Worm (Caenorhabditis elegans): ENCODE data around the gene B0507.5.
A peak's percentile ranks its signal among the peaks of the same experiment; 100 is the strongest.

The B0507.5 gene

DNA sequence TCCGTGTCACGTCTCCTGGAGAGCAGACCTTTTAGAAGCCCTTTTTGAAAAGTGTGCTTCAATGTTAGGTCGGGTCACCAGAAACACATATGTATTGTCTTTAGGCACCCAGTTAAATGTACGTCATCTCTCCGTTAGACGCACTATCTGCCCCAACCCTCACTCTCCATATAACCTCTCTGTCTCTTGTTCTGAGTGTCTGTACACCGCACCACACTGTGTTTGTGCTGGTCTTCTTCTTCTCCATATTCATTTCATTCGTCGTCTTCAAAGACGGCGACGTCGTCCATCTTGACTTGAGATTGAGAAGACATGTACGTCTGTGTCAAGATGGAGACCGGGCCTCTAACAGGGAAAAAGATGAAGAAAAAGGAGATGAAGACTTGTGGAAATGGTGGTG is 28.6 kb downstream of the B0507.5 start:
- TF ChIP-seq ceh-16 (tag; optimal IDR thresholded peaks at IDR 0.05) (no peak), pha-4 (tag; optimal IDR thresholded peaks at IDR 0.05) (peak; percentile 6)

DNA sequence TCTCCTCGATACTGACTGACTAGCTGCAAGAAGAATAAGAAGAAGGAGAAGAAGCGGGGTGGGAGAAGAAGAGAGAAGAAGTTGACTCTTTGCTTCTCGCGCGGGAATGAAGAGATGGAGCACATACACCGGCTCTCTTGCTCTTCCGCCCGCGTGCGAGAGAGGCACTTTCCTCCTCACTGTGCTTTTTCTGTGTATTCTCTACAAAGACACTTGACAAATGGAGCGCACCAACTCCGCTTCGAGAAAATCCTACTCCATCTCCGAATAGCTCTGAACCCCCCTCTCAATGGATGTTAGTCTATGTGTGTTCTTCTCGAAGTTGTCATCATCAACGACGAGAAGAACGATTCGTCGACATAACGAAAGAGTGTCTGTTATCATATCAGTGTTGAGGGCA is 31.0 kb downstream of the B0507.5 start:
- TF ChIP-seq unc-39 (tag; optimal IDR thresholded peaks at IDR 0.05), result no peak
- TF ChIP-seq elt-2 (tag; optimal IDR thresholded peaks at IDR 0.05), result peak; percentile 34
- TF ChIP-seq ztf-4 (tag; optimal IDR thresholded peaks at IDR 0.05), result no peak
- peak; percentile 46 for TF ChIP-seq pha-4 (tag; optimal IDR thresholded peaks at IDR 0.05)
- TF ChIP-seq nhr-77 (tag; optimal IDR thresholded peaks at IDR 0.05), result no peak
- TF ChIP-seq aly-2 (tag; optimal IDR thresholded peaks at IDR 0.05), result no peak
- TF ChIP-seq egl-5 (tag; optimal IDR thresholded peaks at IDR 0.05), result no peak
- TF ChIP-seq elt-3 (tag; optimal IDR thresholded peaks at IDR 0.05), result no peak
- TF ChIP-seq nhr-11 (tag; optimal IDR thresholded peaks at IDR 0.05), result no peak
- TF ChIP-seq ama-1 (optimal IDR thresholded peaks at IDR 0.05), result no peak
- TF ChIP-seq fkh-10 (GFP tag; optimal IDR thresholded peaks at IDR 0.05), result no peak
- TF ChIP-seq nhr-12 (tag; optimal IDR thresholded peaks at IDR 0.05), result no peak
- TF ChIP-seq R02D3.7 (tag; optimal IDR thresholded peaks at IDR 0.05), result no peak
- no peak for TF ChIP-seq nhr-23 (tag; optimal IDR thresholded peaks at IDR 0.05)

ce11 chrV:8785526-8785925 is 32.0 kb downstream of the B0507.5 start:
- TF ChIP-seq ZK546.5 (tag; optimal IDR thresholded peaks at IDR 0.05) (no peak), nhr-76 (tag; optimal IDR thresholded peaks at IDR 0.05) (no peak), egl-5 (tag; optimal IDR thresholded peaks at IDR 0.05) (no peak), hmg-11 (tag; optimal IDR thresholded peaks at IDR 0.05) (peak; percentile 51), nhr-11 (tag; optimal IDR thresholded peaks at IDR 0.05) (no peak), elt-2 (tag; optimal IDR thresholded peaks at IDR 0.05) (peak; percentile 52), snpc-4 (tag; optimal IDR thresholded peaks at IDR 0.05) (no peak), unc-39 (tag; optimal IDR thresholded peaks at IDR 0.05) (no peak), skn-1 (tag; optimal IDR thresholded peaks at IDR 0.05) (no peak), elt-3 (tag; optimal IDR thresholded peaks at IDR 0.05) (no peak), zag-1 (tag; optimal IDR thresholded peaks at IDR 0.05) (no peak), ztf-11 (tag; optimal IDR thresholded peaks at IDR 0.05) (no peak), nhr-237 (tag; optimal IDR thresholded peaks at IDR 0.05) (no peak), daf-12 (tag; optimal IDR thresholded peaks at IDR 0.05) (no peak), elt-1 (tag; optimal IDR thresholded peaks at IDR 0.05) (no peak), nhr-28 (tag; optimal IDR thresholded peaks at IDR 0.05) (no peak), unc-62 (GFP tag; optimal IDR thresholded peaks at IDR 0.05) (no peak), ztf-4 (tag; optimal IDR thresholded peaks at IDR 0.05) (no peak), R02D3.7 (tag; optimal IDR thresholded peaks at IDR 0.05) (no peak), nhr-23 (tag; optimal IDR thresholded peaks at IDR 0.05) (no peak), fkh-10 (GFP tag; optimal IDR thresholded peaks at IDR 0.05) (no peak), nhr-25 (tag; optimal IDR thresholded peaks at IDR 0.05) (no peak), nfya-1 (tag; optimal IDR thresholded peaks at IDR 0.05; ENCODE audit: insufficient read depth) (peak; percentile 12), jun-1 (tag; optimal IDR thresholded peaks at IDR 0.05) (no peak), ceh-82 (tag; optimal IDR thresholded peaks at IDR 0.05) (no peak), aly-2 (tag; optimal IDR thresholded peaks at IDR 0.05) (no peak), lin-39 (tag; optimal IDR thresholded peaks at IDR 0.05) (peak; percentile 34), nhr-12 (tag; optimal IDR thresholded peaks at IDR 0.05) (no peak), lin-15B (tag; optimal IDR thresholded peaks at IDR 0.05) (peak; percentile 10), nhr-77 (tag; optimal IDR thresholded peaks at IDR 0.05) (no peak), pqm-1 (tag; optimal IDR thresholded peaks at IDR 0.05) (no peak), ceh-16 (tag; optimal IDR thresholded peaks at IDR 0.05) (no peak), ama-1 (optimal IDR thresholded peaks at IDR 0.05) (no peak), nhr-67 (tag; optimal IDR thresholded peaks at IDR 0.05) (no peak), ceh-9 (tag; optimal IDR thresholded peaks at IDR 0.05) (no peak), pha-4 (tag; optimal IDR thresholded peaks at IDR 0.05) (peak; percentile 31), fkh-2 (tag; optimal IDR thresholded peaks at IDR 0.05) (no peak), eor-1 (tag; optimal IDR thresholded peaks at IDR 0.05) (no peak), tbx-2 (tag; optimal IDR thresholded peaks at IDR 0.05) (no peak)

- TF ChIP-seq aly-2 (tag; optimal IDR thresholded peaks at IDR 0.05), result no peak
- TF ChIP-seq nhr-23 (tag; optimal IDR thresholded peaks at IDR 0.05), result no peak
- no peak for TF ChIP-seq mml-1 (tag; optimal IDR thresholded peaks at IDR 0.05)
- TF ChIP-seq nhr-76 (tag; optimal IDR thresholded peaks at IDR 0.05), result no peak
- TF ChIP-seq ZK546.5 (tag; optimal IDR thresholded peaks at IDR 0.05), result no peak
- no peak for TF ChIP-seq nhr-77 (tag; optimal IDR thresholded peaks at IDR 0.05)
- TF ChIP-seq tbx-2 (tag; optimal IDR thresholded peaks at IDR 0.05), result no peak
- no peak for TF ChIP-seq fkh-2 (tag; optimal IDR thresholded peaks at IDR 0.05)
- TF ChIP-seq pha-4 (tag; optimal IDR thresholded peaks at IDR 0.05), result no peak
- TF ChIP-seq ztf-11 (tag; optimal IDR thresholded peaks at IDR 0.05), result no peak
- no peak for TF ChIP-seq daf-12 (tag; optimal IDR thresholded peaks at IDR 0.05)
Measured at ce11 chrV:8786245-8786644, 32.8 kb downstream of the B0507.5 start, which contains the start of gene sup-37. Gene sup-37, plus strand, starts transcription at chrV:8786545.
